Worm (Caenorhabditis elegans) whole organism, midembryonic: Measurements from ENCODE around the gene cpna-4.

Experiments used
- T22C8.4 ChIP-seq: fragments of 200-800 bp; sonication (Bioruptor generic); IDR thresholded peaks from 2 replicates; pipeline ENCODE4 v1.3.6; 2022; ENCODE audit warnings: missing genetic modification characterization, missing compliant biosample characterization
- cog-1 ChIP-seq: sonication (generic microtip); optimal IDR thresholded peaks from 2 replicates; lab custom pipeline; 2016; ENCODE audit warnings: missing genetic modification characterization, missing compliant biosample characterization
- flt-1 ChIP-seq: fragments of 200-800 bp; sonication (Bioruptor generic); IDR thresholded peaks from 2 replicates; pipeline ENCODE4 v1.3.6; 2022; ENCODE audit warnings: missing genetic modification characterization, missing compliant biosample characterization
- med-1 ChIP-seq: sonication (generic microtip); optimal IDR thresholded peaks from 2 replicates; lab custom pipeline; 2017; ENCODE audit warnings: missing genetic modification characterization, mild to moderate bottlenecking, missing compliant biosample characterization, antibody characterized with exemption, missing genetic modification reagents; ENCODE audit not compliant: insufficient read depth
- ref-1 ChIP-seq: fragments of 200-800 bp; sonication (Bioruptor generic); conservative IDR thresholded peaks from 2 replicates; pipeline ENCODE4 v1.3.6; 2022; ENCODE audit warnings: missing genetic modification reagents, missing genetic modification characterization, missing compliant biosample characterization
- tab-1 ChIP-seq: fragments of 200-800 bp; sonication (Bioruptor generic); IDR thresholded peaks from 2 replicates; pipeline ENCODE4 v1.3.6; 2022; ENCODE audit warnings: missing genetic modification characterization, missing compliant biosample characterization
- ztf-29 ChIP-seq: fragments of 200-800 bp; sonication (Bioruptor generic); IDR thresholded peaks from 2 replicates; pipeline ENCODE4 v1.3.6; 2022; ENCODE audit warnings: missing genetic modification reagents, missing genetic modification characterization, missing compliant biosample characterization

- TF ChIP-seq T22C8.4 (GFP tag; lab: Robert Waterston, UW) = no peak
- TF ChIP-seq ztf-29 (GFP tag; lab: Robert Waterston, UW) = no peak
- no peak for TF ChIP-seq flt-1 (GFP tag; lab: Robert Waterston, UW)
- no peak for TF ChIP-seq ref-1 (GFP tag; lab: Robert Waterston, UW)
- no peak for TF ChIP-seq cog-1 (tag; lab: Kevin White, UChicago)
- TF ChIP-seq tab-1 (GFP tag; lab: Robert Waterston, UW) = no peak
- no peak for TF ChIP-seq med-1 (GFP tag; lab: Kevin White, UChicago)
Observed at ce11 chrIV:15385181-15385580, 23.8 kb downstream of the cpna-4 start.
